Worm (Caenorhabditis elegans) whole organism, young adult: ENCODE data around the gene str-2.

Source experiments
- B0019.2 ChIP-seq: fragments of 200-800 bp; sonication (Bioruptor generic); conservative IDR thresholded peaks from 2 replicates; pipeline ENCODE4 v1.3.6; 2022; ENCODE audit warnings: missing genetic modification reagents, missing genetic modification characterization, missing compliant biosample characterization
- B0035.1 ChIP-seq: sonication (generic microtip); optimal IDR thresholded peaks from 2 replicates; lab custom pipeline; 2016; ENCODE audit warnings: missing genetic modification characterization, mild to moderate bottlenecking, missing compliant biosample characterization, missing genotype, missing genetic modification reagents
- F10E7.11 ChIP-seq: sonication (generic microtip); optimal IDR thresholded peaks from 2 replicates; lab custom pipeline; 2017; ENCODE audit warnings: mild to moderate bottlenecking, missing genetic modification characterization, moderate library complexity, missing compliant biosample characterization
- F33H1.4 ChIP-seq: fragments of 200-800 bp; sonication (Bioruptor generic); IDR thresholded peaks from 2 replicates; pipeline ENCODE4 v1.3.6; 2022; ENCODE audit warnings: missing genetic modification reagents, missing genetic modification characterization, missing compliant biosample characterization
- F39B2.1 ChIP-seq: fragments of 200-800 bp; sonication (Bioruptor generic); IDR thresholded peaks from 2 replicates; pipeline ENCODE4 v1.3.6; 2022; ENCODE audit warnings: missing genetic modification reagents, missing genetic modification characterization, missing compliant biosample characterization
- ZK185.1 ChIP-seq: sonication (generic microtip); optimal IDR thresholded peaks from 2 replicates; lab custom pipeline; 2016; ENCODE audit warnings: mild to moderate bottlenecking, missing genetic modification characterization, missing compliant biosample characterization; ENCODE audit not compliant: poor library complexity, severe bottlenecking
- akir-1 ChIP-seq: fragments of 200-800 bp; sonication (Bioruptor generic); optimal IDR thresholded peaks from 2 replicates; lab custom pipeline; 2018; ENCODE audit warnings: mild to moderate bottlenecking, missing genetic modification characterization, moderate library complexity, missing compliant biosample characterization
- attf-6 ChIP-seq: fragments of 200-800 bp; sonication (Bioruptor generic); IDR thresholded peaks from 2 replicates; pipeline ENCODE4 v1.3.6; 2022; ENCODE audit warnings: missing genetic modification reagents, missing genetic modification characterization, missing compliant biosample characterization
- bed-1 ChIP-seq: fragments of 200-800 bp; sonication (Bioruptor generic); IDR thresholded peaks from 2 replicates; pipeline ENCODE4 v1.3.6; 2022; ENCODE audit warnings: missing genetic modification reagents, missing genetic modification characterization, missing compliant biosample characterization
- bed-2 ChIP-seq: fragments of 200-800 bp; sonication (Bioruptor generic); IDR thresholded peaks from 2 replicates; pipeline ENCODE4 v1.3.6; 2022; ENCODE audit warnings: missing genetic modification reagents, missing genetic modification characterization, missing compliant biosample characterization
- ceh-58 ChIP-seq: fragments of 200-800 bp; sonication (Bioruptor generic); IDR thresholded peaks from 2 replicates; pipeline ENCODE4 v1.3.6; 2022; ENCODE audit warnings: missing genetic modification characterization, missing compliant biosample characterization
- ceh-91 ChIP-seq: fragments of 200-800 bp; sonication (Bioruptor generic); IDR thresholded peaks from 2 replicates; pipeline ENCODE4 v1.3.6; 2022; ENCODE audit warnings: missing genetic modification reagents, missing genetic modification characterization, missing compliant biosample characterization
- dpff-1 ChIP-seq: sonication (generic microtip); optimal IDR thresholded peaks from 2 replicates; lab custom pipeline; 2017; ENCODE audit warnings: mild to moderate bottlenecking, missing genetic modification characterization, missing compliant biosample characterization
- egl-18 ChIP-seq: fragments of 200-800 bp; sonication (Bioruptor generic); IDR thresholded peaks from 2 replicates; pipeline ENCODE4 v1.3.6; 2022; ENCODE audit warnings: missing genetic modification reagents, missing genetic modification characterization, missing compliant biosample characterization
- ekl-4 ChIP-seq: fragments of 200-800 bp; sonication (Bioruptor generic); IDR thresholded peaks from 2 replicates; pipeline ENCODE4 v1.3.6; 2022; ENCODE audit warnings: missing genetic modification reagents, missing genetic modification characterization, missing compliant biosample characterization
- hmg-1.2 ChIP-seq: fragments of 200-800 bp; sonication (Bioruptor generic); IDR thresholded peaks from 2 replicates; pipeline ENCODE4 v1.3.6; 2022; ENCODE audit warnings: missing genetic modification reagents, missing genetic modification characterization, missing compliant biosample characterization
- let-607 ChIP-seq, 2 experiments: fragments of 200-800 bp in 1 of 2; sonication (Bioruptor generic) in 1 of 2; sonication (generic microtip) in 1 of 2; optimal IDR thresholded peaks; 2 replicates each; lab custom pipeline; 2016 to 2018; ENCODE audit warnings: mild to moderate bottlenecking in 2 of 2, missing compliant biosample characterization in 2 of 2, missing genetic modification characterization in 2 of 2, moderate library complexity in 2 of 2, missing genotype in 1 of 2
- lin-35 ChIP-seq, 3 experiments: fragments of 150-350 bp in 2 of 3; sonication (generic microtip) in 1 of 3; optimal IDR thresholded peaks; 2 replicates each; lab custom pipeline; 2014 to 2018; ENCODE audit warnings: missing biosample characterization in 3 of 3, missing genetic modification characterization in 3 of 3, missing genetic modification reagents in 3 of 3
- lsl-1 ChIP-seq: fragments of 200-800 bp; sonication (Bioruptor generic); optimal IDR thresholded peaks from 2 replicates; lab custom pipeline; 2018; ENCODE audit warnings: mild to moderate bottlenecking, missing genetic modification characterization, moderate library complexity, missing compliant biosample characterization
- lsy-27 ChIP-seq: sonication (generic microtip); optimal IDR thresholded peaks from 2 replicates; lab custom pipeline; 2017; ENCODE audit warnings: missing genetic modification characterization, mild to moderate bottlenecking, missing compliant biosample characterization, antibody characterized with exemption, missing genotype, borderline replicate concordance; ENCODE audit not compliant: insufficient read depth
- madf-3 ChIP-seq: fragments of 200-800 bp; sonication (Bioruptor generic); IDR thresholded peaks from 2 replicates; pipeline ENCODE4 v1.3.6; 2022; ENCODE audit warnings: missing genetic modification reagents, missing genetic modification characterization, missing compliant biosample characterization
- nfya-2 ChIP-seq: fragments of 200-800 bp; sonication (Bioruptor generic); IDR thresholded peaks from 2 replicates; pipeline ENCODE4 v1.3.6; 2022; ENCODE audit warnings: missing genetic modification reagents, missing genetic modification characterization, missing compliant biosample characterization
- nfyb-1 ChIP-seq: fragments of 200-800 bp; sonication (Bioruptor generic); IDR thresholded peaks from 2 replicates; pipeline ENCODE4 v1.3.6; 2022; ENCODE audit warnings: missing genetic modification reagents, missing genetic modification characterization, missing compliant biosample characterization
- nhr-80 ChIP-seq: sonication (generic microtip); optimal IDR thresholded peaks from 2 replicates; lab custom pipeline; 2016; ENCODE audit warnings: missing genetic modification characterization, missing compliant biosample characterization
- rcor-1 ChIP-seq: fragments of 200-800 bp; sonication (Bioruptor generic); IDR thresholded peaks from 2 replicates; pipeline ENCODE4 v1.3.6; 2022; ENCODE audit warnings: missing genetic modification reagents, missing genetic modification characterization, missing compliant biosample characterization
- repo-1 ChIP-seq: sonication (generic microtip); optimal IDR thresholded peaks from 2 replicates; lab custom pipeline; 2017; ENCODE audit warnings: mild to moderate bottlenecking, missing genetic modification characterization, missing compliant biosample characterization
- snpc-1.1 ChIP-seq: sonication (generic microtip); optimal IDR thresholded peaks from 2 replicates; lab custom pipeline; 2017; ENCODE audit warnings: missing genetic modification characterization, mild to moderate bottlenecking, missing compliant biosample characterization, antibody characterized with exemption, moderate library complexity, missing genotype, missing genetic modification reagents; ENCODE audit not compliant: insufficient read depth
- snpc-1.3 ChIP-seq: sonication (generic microtip); optimal IDR thresholded peaks from 2 replicates; lab custom pipeline; 2017; ENCODE audit warnings: missing genetic modification characterization, mild to moderate bottlenecking, missing compliant biosample characterization, antibody characterized with exemption, moderate library complexity, missing genotype, missing genetic modification reagents; ENCODE audit not compliant: insufficient read depth
- sptf-2 ChIP-seq: fragments of 200-800 bp; sonication (Bioruptor generic); optimal IDR thresholded peaks from 2 replicates; lab custom pipeline; 2018; ENCODE audit warnings: mild to moderate bottlenecking, missing genetic modification characterization, missing compliant biosample characterization
- tbp1 ChIP-seq: fragments of 200-800 bp; sonication (Bioruptor generic); optimal IDR thresholded peaks from 2 replicates; lab custom pipeline; 2018; ENCODE audit warnings: mild to moderate bottlenecking, missing genetic modification characterization, missing compliant biosample characterization
- tbx-9 ChIP-seq: sonication (generic microtip); optimal IDR thresholded peaks from 2 replicates; lab custom pipeline; 2016; ENCODE audit warnings: borderline replicate concordance, missing genetic modification characterization, inconsistent platforms, missing compliant biosample characterization
- ztf-22 ChIP-seq: fragments of 200-800 bp; sonication (Bioruptor generic); optimal IDR thresholded peaks from 2 replicates; lab custom pipeline; 2018; ENCODE audit warnings: mild to moderate bottlenecking, missing genetic modification characterization, moderate library complexity, missing compliant biosample characterization
- ztf-26 ChIP-seq: sonication (generic microtip); optimal IDR thresholded peaks from 2 replicates; lab custom pipeline; 2017; ENCODE audit warnings: missing genetic modification characterization, missing compliant biosample characterization

str-2 gene

ce11 chrV:9798212-9798611 is 25.8 kb downstream of the str-2 start:
- TF ChIP-seq let-607 (tag; optimal IDR thresholded peaks at IDR 0.05; lab: Kevin White, UChicago) (no peak), ceh-91 (GFP tag; lab: Robert Waterston, UW) (no peak), bed-2 (GFP tag; lab: Robert Waterston, UW) (no peak), tbp1 (no peak), B0035.1 (tag; lab: Kevin White, UChicago) (no peak), snpc-1.1 (tag; lab: Kevin White, UChicago) (no peak), sptf-2 (GFP tag; lab: Kevin White, UChicago) (no peak), ZK185.1 (no peak), madf-3 (GFP tag; lab: Robert Waterston, UW) (no peak), attf-6 (GFP tag; lab: Robert Waterston, UW) (no peak)

ce11 chrV:9796562-9796961 is 27.5 kb downstream of the str-2 start, which contains the start of gene F46B6.9:
TSS of gene F46B6.9 (plus strand) at chrV:9796862.
- TF ChIP-seq F39B2.1 (GFP tag; lab: Robert Waterston, UW) (no peak), F10E7.11 (tag; lab: Kevin White, UChicago) (no peak), lsl-1 (GFP tag; lab: Kevin White, UChicago) (no peak), tbx-9 (tag; lab: Kevin White, UChicago) (no peak), ekl-4 (GFP tag; lab: Robert Waterston, UW) (no peak), ztf-22 (GFP tag; lab: Kevin White, UChicago) (no peak), nfya-2 (no peak), ZK185.1 (no peak)

- TF ChIP-seq akir-1 (no peak), sptf-2 (GFP tag; lab: Kevin White, UChicago) (no peak), rcor-1 (GFP tag; lab: Robert Waterston, UW) (no peak), ceh-58 (GFP tag; lab: Robert Waterston, UW) (no peak), dpff-1 (tag; lab: Kevin White, UChicago) (no peak), ztf-26 (tag; lab: Kevin White, UChicago) (no peak), let-607 (tag; optimal IDR thresholded peaks at IDR 0.05; lab: Kevin White, UChicago) (no peak)
- TF ChIP-seq, all 124 proteins: peak for 0
Measured at ce11 chrV:9796002-9796401, 28.0 kb downstream of the str-2 start.

- TF ChIP-seq bed-1 (GFP tag; lab: Robert Waterston, UW): no peak
- TF ChIP-seq snpc-1.3 (tag; lab: Kevin White, UChicago): no peak
- no peak for TF ChIP-seq repo-1 (tag; lab: Kevin White, UChicago)
- TF ChIP-seq nhr-80 (tag; lab: Kevin White, UChicago): peak; percentile 30
- TF ChIP-seq B0019.2 (GFP tag; lab: Robert Waterston, UW): no peak
- TF ChIP-seq nfyb-1: no peak
- TF ChIP-seq F33H1.4 (GFP tag; lab: Robert Waterston, UW): no peak
- peak in 1 of 2 experiments; percentile 52 for TF ChIP-seq let-607 (tag; optimal IDR thresholded peaks at IDR 0.05; lab: Kevin White, UChicago)
- no peak for TF ChIP-seq hmg-1.2 (GFP tag; lab: Robert Waterston, UW)
Measured at ce11 chrV:9794997-9795396, 29.1 kb downstream of the str-2 start.

ce11 chrV:9791332-9791731 is 32.7 kb downstream of the str-2 start, which contains the start of gene lipl-2:
TSS of gene lipl-2 (plus strand) at chrV:9791567.
- no peak for TF ChIP-seq lin-35 (GFP tag; optimal IDR thresholded peaks at IDR 0.05; lab: Kevin White, UChicago)
- TF ChIP-seq nhr-80 (tag; lab: Kevin White, UChicago): peak; percentile 68
- peak in 1 of 2 experiments; percentile 57 for TF ChIP-seq let-607 (tag; optimal IDR thresholded peaks at IDR 0.05; lab: Kevin White, UChicago)
- TF ChIP-seq tbp1: peak; percentile 8
- TF ChIP-seq egl-18 (GFP tag; lab: Robert Waterston, UW): no peak
- no peak for TF ChIP-seq lsy-27
